Fruit fly (Drosophila melanogaster): ENCODE measurements around the gene fon.
A peak's percentile ranks its signal among the peaks of the same experiment; 100 is the strongest.

DNA sequence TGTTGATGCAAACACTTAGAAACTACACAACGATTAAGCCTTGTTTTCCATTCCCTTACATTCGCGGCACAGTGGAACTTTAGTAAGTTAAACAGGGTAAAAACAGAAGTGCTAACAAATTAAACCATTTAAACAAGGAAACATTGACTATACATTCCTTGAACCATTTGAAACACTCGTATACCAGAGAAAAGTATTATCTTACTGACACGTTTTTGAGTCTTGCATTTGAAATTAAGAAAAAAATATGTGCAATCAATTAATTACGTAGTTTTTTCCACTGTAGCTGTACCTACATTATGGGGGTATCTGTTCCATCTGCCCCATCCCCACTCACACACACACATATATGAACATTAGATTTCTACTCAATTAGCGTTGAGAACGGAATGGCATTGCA lies 47.3 kb upstream of the fon start:
- TF ChIP-seq row (GFP tag; IDR thresholded peaks at IDR 0.05) = peak; percentile 75
- TF ChIP-seq CG6175 (GFP tag; IDR thresholded peaks at IDR 0.05) = no peak
- no peak for TF ChIP-seq stc (GFP tag; IDR thresholded peaks at IDR 0.05)
- TF ChIP-seq CG2202 (tag; optimal IDR thresholded peaks at IDR 0.05) = no peak
- TF ChIP-seq Xrp1 (GFP tag; IDR thresholded peaks at IDR 0.05) = no peak; the same call in 1 of the 2 replicates
- TF ChIP-seq bab2 (GFP tag; optimal IDR thresholded peaks at IDR 0.05) = no peak
- TF ChIP-seq usp (GFP tag; optimal IDR thresholded peaks at IDR 0.05) = no peak
- TF ChIP-seq amos (GFP tag; IDR thresholded peaks at IDR 0.05; ENCODE audit: partially characterized antibody) = no peak
- TF ChIP-seq sima (GFP tag; optimal IDR thresholded peaks at IDR 0.05) = no peak
- TF ChIP-seq CG9797 (GFP tag; optimal IDR thresholded peaks at IDR 0.05) = no peak
